Worm (Caenorhabditis elegans): ENCODE results near the gene flp-11.

Gene flp-11

DNA sequence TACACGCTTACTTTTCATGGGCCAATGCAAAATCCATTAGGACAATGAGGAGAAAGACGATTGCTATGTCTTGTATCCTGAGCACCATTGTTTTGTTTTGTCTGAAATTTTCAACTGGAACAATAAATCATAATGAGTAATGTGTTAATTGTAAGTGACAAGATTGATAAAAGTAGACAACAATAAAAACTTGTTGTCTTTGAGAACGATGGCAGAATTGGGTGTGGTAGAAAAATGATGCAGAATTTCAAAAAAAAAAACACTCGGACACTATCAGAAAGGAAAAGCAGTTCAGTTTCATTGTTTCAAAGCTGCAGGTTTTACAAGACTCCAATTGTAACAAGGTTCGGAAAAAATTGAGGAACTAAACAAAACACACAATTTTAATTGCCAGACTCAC is 4.7 kb upstream of the flp-11 start, which contains the start of gene K02G10.15:
TSS of gene K02G10.15 (minus strand) at position 101 of the 400 bp plus-strand sequence.
- no peak for TF ChIP-seq aly-1 (tag; optimal IDR thresholded peaks at IDR 0.05)
- no peak for TF ChIP-seq B0310.2 (tag; optimal IDR thresholded peaks at IDR 0.05)
- TF ChIP-seq tbx-11 (GFP tag; IDR thresholded peaks at IDR 0.05): no peak
- TF ChIP-seq F13C5.2 (tag; optimal IDR thresholded peaks at IDR 0.05): no peak
- TF ChIP-seq hmbx-1 (tag; optimal IDR thresholded peaks at IDR 0.05): no peak

DNA sequence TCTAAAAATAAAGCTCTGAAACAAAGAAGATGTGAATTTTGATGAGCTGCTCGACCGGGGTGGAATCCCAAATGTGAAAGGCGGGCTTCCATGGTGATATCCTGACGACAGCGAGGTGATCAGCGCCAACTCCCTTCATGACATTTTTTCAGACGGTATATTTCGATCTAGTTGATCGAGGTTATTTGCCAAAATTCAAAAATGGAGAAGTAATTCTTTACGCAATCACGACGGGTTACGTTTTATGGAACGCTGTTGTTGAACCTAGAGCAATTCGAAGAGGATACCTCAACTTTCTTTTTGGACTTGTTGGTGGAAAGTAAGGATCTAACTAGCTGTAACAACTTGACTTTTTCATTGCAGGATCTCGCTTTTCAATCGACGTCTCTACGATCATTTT is 1.2 kb downstream of the flp-11 start:
- no peak for TF ChIP-seq ceh-13 (GFP tag; optimal IDR thresholded peaks at IDR 0.05)
- no peak for TF ChIP-seq tbx-37 (GFP tag; conservative IDR thresholded peaks at IDR 0.05)
- no peak for TF ChIP-seq aly-1 (tag; optimal IDR thresholded peaks at IDR 0.05)

DNA sequence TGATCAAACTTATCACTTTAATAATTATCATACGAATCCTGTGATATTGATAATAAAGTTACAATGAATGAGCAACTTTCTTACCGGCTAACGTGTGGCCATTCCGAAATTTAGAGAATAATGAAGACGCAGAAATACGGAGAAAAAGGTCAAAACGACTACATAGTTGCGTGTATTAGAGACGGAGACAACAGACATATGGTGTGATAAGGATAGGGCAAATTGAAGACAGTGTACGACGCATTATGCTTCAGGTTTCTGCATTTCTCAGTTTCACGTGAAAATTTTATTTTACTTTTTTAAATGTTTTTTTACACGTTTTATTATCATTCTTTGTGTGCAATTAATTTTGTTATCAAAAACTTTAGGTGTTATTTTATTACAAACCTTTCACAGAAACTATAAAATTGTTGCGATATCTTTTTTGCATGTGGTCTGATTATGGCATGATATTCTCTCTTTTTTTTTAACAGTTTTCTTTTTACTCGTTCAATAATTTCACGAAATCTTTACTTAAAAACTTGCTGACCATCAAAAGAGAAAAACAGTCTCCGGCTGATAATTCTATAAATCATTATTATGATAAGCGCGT is 4.7 kb downstream of the flp-11 start, which contains the start of gene tmem-135:
TSS of gene tmem-135 (plus strand) at position 542 of the 592 bp plus-strand sequence.
- TF ChIP-seq tbx-11 (GFP tag; IDR thresholded peaks at IDR 0.05) (no peak), ceh-36 (tag; optimal IDR thresholded peaks at IDR 0.05) (no peak), sea-1 (GFP tag; conservative IDR thresholded peaks at IDR 0.05) (no peak), ets-7 (tag; optimal IDR thresholded peaks at IDR 0.05) (no peak), tra-4 (tag; optimal IDR thresholded peaks at IDR 0.05) (no peak)

DNA sequence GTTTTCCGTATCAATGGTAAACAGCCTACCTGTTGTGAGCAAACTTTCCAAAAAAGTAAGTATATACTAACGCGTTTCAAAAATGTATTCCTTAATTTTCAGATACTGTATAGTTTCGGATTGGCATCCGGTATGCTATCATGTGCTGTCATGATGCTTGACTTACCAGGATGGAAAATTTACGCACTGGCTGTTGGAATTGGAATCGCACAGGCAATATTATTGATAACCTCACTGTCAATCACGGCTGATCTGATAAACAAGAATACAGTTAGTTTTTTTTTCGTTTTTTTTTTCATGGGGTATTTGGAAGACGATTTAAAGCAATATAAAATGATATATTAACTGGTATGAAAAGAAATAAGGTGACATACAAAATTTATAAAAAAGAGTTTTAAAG is 6.1 kb downstream of the flp-11 start:
- TF ChIP-seq hmbx-1 (tag; optimal IDR thresholded peaks at IDR 0.05): no peak
- no peak for TF ChIP-seq tbx-37 (GFP tag; conservative IDR thresholded peaks at IDR 0.05)
- no peak for TF ChIP-seq flt-1 (GFP tag; IDR thresholded peaks at IDR 0.05)
- no peak for TF ChIP-seq ceh-36 (tag; optimal IDR thresholded peaks at IDR 0.05)
- TF ChIP-seq aly-1 (tag; optimal IDR thresholded peaks at IDR 0.05): no peak
- no peak for TF ChIP-seq ets-7 (tag; optimal IDR thresholded peaks at IDR 0.05)
- TF ChIP-seq ama-1 (optimal IDR thresholded peaks at IDR 0.05): no peak
- TF ChIP-seq F13C5.2 (tag; optimal IDR thresholded peaks at IDR 0.05): no peak
- TF ChIP-seq B0310.2 (tag; optimal IDR thresholded peaks at IDR 0.05): no peak
- TF ChIP-seq hnd-1 (tag; optimal IDR thresholded peaks at IDR 0.05): no peak
- no peak for TF ChIP-seq tbx-11 (GFP tag; IDR thresholded peaks at IDR 0.05)
- no peak for TF ChIP-seq pes-1 (GFP tag; IDR thresholded peaks at IDR 0.05)
- TF ChIP-seq scrt-1 (GFP tag; IDR thresholded peaks at IDR 0.05): no peak
- no peak for TF ChIP-seq sea-1 (GFP tag; conservative IDR thresholded peaks at IDR 0.05)
- TF ChIP-seq hmg-4 (GFP tag; optimal IDR thresholded peaks at IDR 0.05): no peak

DNA sequence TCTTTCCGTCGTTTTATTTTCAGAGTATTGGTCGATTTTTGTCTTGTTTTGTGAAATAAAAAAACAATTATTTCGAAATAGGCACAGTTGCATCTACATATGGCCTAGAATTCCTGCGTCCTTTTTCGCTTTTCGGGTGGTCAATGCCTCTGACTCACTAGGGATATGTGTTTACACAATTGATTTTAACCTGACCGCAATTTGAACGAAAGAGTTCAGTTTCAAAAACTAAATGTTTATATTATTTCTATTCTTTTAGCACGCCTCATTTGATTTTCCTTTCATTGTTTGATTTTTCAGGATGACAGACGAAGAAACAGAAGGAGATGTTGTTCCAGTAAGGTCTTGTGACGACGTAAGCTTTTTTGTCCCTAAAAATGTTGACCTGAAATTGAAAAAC is 10.1 kb downstream of the flp-11 start, which contains the start of gene mfsd-12:
TSS of gene mfsd-12 (plus strand) at position 301 of the 400 bp plus-strand sequence.
- TF ChIP-seq ceh-13 (GFP tag; optimal IDR thresholded peaks at IDR 0.05) (no peak), ets-7 (tag; optimal IDR thresholded peaks at IDR 0.05) (no peak), hnd-1 (tag; optimal IDR thresholded peaks at IDR 0.05) (no peak), ama-1 (optimal IDR thresholded peaks at IDR 0.05) (no peak), aly-1 (tag; optimal IDR thresholded peaks at IDR 0.05) (no peak)

DNA sequence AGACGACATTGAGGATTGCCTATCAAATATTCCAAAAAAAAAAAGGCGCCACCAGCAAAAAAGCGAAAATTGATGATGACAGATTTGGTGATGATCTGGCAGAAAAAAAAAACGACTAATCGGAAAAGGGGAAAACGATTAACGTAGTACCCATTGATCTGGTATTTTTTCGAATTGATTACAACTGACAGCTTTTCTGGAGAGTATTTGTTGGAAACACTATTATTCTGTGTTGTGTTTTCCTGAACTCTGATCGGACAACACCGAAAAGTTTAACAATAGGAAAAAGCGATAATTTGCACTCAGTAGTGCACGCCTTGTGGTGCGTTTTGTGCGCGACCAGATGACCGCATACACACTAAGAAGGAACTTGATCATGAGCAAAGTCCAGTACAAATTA is 13.3 kb downstream of the flp-11 start:
- TF ChIP-seq sea-1 (GFP tag; conservative IDR thresholded peaks at IDR 0.05) (no peak), tbx-11 (GFP tag; IDR thresholded peaks at IDR 0.05) (no peak)

DNA sequence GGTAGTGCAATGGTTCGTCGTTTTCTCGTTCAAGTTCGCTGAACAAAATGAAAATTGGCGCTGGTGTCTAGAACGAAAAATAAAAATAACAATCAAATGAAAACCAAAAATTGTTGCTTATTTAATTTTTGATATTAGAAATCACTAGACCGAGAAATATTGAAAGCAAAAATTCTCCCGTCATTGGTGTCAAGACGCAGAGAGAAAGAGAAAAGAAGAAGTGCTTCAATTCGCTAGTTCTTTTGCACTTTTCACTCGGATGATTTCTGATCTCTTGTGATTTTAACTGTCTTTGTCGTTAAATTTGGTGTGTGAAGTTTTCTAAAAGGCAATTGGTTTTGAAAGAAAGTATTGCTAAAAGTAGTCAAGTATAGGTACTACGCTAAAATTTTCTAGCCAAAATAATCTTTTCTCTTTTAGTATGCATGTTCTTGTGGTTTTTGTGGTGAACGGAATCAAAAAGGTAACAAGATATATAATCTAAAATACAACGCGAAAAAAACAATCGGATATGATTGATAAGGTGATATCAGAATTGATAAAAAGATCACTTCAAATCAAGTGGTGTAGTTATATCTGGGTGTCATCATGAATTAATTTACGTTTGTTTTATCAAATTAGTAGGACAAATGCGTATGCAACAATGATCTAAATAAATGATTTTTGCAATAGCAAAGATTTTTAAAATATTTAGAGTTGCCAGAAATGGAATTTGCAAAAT is 14.8 kb downstream of the flp-11 start:
- TF ChIP-seq ets-7 (tag; optimal IDR thresholded peaks at IDR 0.05) (no peak), sea-1 (GFP tag; conservative IDR thresholded peaks at IDR 0.05) (no peak), pes-1 (GFP tag; IDR thresholded peaks at IDR 0.05) (no peak), B0310.2 (tag; optimal IDR thresholded peaks at IDR 0.05) (no peak), flt-1 (GFP tag; IDR thresholded peaks at IDR 0.05) (no peak), scrt-1 (GFP tag; IDR thresholded peaks at IDR 0.05) (no peak), hmbx-1 (tag; optimal IDR thresholded peaks at IDR 0.05) (no peak), aly-1 (tag; optimal IDR thresholded peaks at IDR 0.05) (no peak), ceh-13 (GFP tag; optimal IDR thresholded peaks at IDR 0.05) (no peak), tbx-37 (GFP tag; conservative IDR thresholded peaks at IDR 0.05) (no peak), ceh-36 (tag; optimal IDR thresholded peaks at IDR 0.05) (no peak), tbx-11 (GFP tag; IDR thresholded peaks at IDR 0.05) (no peak), ama-1 (optimal IDR thresholded peaks at IDR 0.05) (no peak)

DNA sequence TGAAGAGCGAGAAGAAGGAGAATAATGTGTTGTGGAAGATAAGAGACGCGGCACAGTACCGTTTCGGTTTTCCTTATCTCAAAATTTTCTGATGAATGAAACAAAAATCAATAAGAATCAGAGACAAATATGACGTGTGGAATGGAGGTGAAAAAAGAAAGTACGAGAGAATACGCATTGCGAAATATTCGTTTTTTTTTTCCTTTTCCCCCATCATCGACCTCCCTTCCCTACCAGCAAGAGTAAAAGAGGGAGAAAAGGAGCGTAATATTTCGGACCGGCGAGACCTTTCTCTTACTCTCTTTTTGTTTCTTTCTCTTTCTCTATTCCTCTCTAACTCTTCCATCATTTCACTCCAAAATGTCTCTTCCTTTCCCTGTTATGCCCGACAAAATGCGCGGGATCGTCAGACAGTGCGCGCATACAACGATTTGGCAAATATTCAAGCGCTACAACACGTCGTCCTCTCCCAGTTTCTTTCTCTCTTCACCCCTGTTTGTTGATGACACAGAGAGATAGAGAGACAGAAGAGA is 15.6 kb downstream of the flp-11 start:
- TF ChIP-seq B0310.2 (tag; optimal IDR thresholded peaks at IDR 0.05) (no peak), flt-1 (GFP tag; IDR thresholded peaks at IDR 0.05) (no peak), ceh-13 (GFP tag; optimal IDR thresholded peaks at IDR 0.05) (no peak), hnd-1 (tag; optimal IDR thresholded peaks at IDR 0.05) (no peak), hmg-4 (GFP tag; optimal IDR thresholded peaks at IDR 0.05) (no peak)
